Worm (Caenorhabditis elegans): ENCODE results near the gene Y56A3A.31.
A peak's percentile ranks its signal among the peaks of the same experiment; 100 is the strongest.

The Y56A3A.31 gene

ce11 chrIII:11948437-11948836, 25.8 kb upstream of the Y56A3A.31 start:
- TF ChIP-seq snpc-1.2 (GFP tag; IDR thresholded peaks at IDR 0.05) (no peak), daf-16 (GFP tag; optimal IDR thresholded peaks at IDR 0.05) (no peak), daf-16 (tag; optimal IDR thresholded peaks at IDR 0.05) (peak; percentile 26), nhr-28 (tag; optimal IDR thresholded peaks at IDR 0.05) (peak; percentile 61)

ce11 chrIII:11949276-11949879, 24.9 kb upstream of the Y56A3A.31 start:
- TF ChIP-seq nhr-102 (tag; optimal IDR thresholded peaks at IDR 0.05) (no peak), hlh-11 (tag; optimal IDR thresholded peaks at IDR 0.05) (peak; percentile 1), ceh-44 (GFP tag; IDR thresholded peaks at IDR 0.05) (no peak), lir-3 (tag; optimal IDR thresholded peaks at IDR 0.05) (no peak), nhr-48 (tag; optimal IDR thresholded peaks at IDR 0.05) (no peak), daf-16 (GFP tag; optimal IDR thresholded peaks at IDR 0.05) (no peak), daf-16 (tag; optimal IDR thresholded peaks at IDR 0.05) (peak; percentile 79), gei-8 (GFP tag; optimal IDR thresholded peaks at IDR 0.05) (no peak), daf-19 (GFP tag; conservative IDR thresholded peaks at IDR 0.05) (no peak), ztf-7 (tag; optimal IDR thresholded peaks at IDR 0.05) (no peak), egl-43 (GFP tag; IDR thresholded peaks at IDR 0.05) (no peak), nhr-28 (tag; optimal IDR thresholded peaks at IDR 0.05) (peak; percentile 57), ZK546.5 (tag; optimal IDR thresholded peaks at IDR 0.05) (no peak), zfp-2 (tag; optimal IDR thresholded peaks at IDR 0.05) (no peak), dve-1 (tag; optimal IDR thresholded peaks at IDR 0.05; ENCODE audit: insufficient read depth) (no peak), F10B5.3 (tag; optimal IDR thresholded peaks at IDR 0.05) (no peak), snpc-1.2 (GFP tag; IDR thresholded peaks at IDR 0.05) (no peak), ceh-62 (tag; optimal IDR thresholded peaks at IDR 0.05) (no peak), cey-2 (tag; optimal IDR thresholded peaks at IDR 0.05; ENCODE audit: borderline replicate concordance, insufficient read depth) (no peak), mdt-29 (GFP tag; IDR thresholded peaks at IDR 0.05) (no peak), dmd-6 (GFP tag; IDR thresholded peaks at IDR 0.05) (no peak; the same call in 1 of the 2 replicates), mep-1 (tag; optimal IDR thresholded peaks at IDR 0.05) (no peak), Y48G9A.11 (GFP tag; IDR thresholded peaks at IDR 0.05) (no peak), dmd-9 (GFP tag; IDR thresholded peaks at IDR 0.05) (no peak), unc-62 (GFP tag; optimal IDR thresholded peaks at IDR 0.05 in 1 of 2) (peak in 1 of 2 experiments; percentile 62), unc-62 (tag; optimal IDR thresholded peaks at IDR 0.05) (no peak), egl-27 (tag; optimal IDR thresholded peaks at IDR 0.05) (no peak), pqm-1 (tag; optimal IDR thresholded peaks at IDR 0.05) (peak; percentile 61)

DNA sequence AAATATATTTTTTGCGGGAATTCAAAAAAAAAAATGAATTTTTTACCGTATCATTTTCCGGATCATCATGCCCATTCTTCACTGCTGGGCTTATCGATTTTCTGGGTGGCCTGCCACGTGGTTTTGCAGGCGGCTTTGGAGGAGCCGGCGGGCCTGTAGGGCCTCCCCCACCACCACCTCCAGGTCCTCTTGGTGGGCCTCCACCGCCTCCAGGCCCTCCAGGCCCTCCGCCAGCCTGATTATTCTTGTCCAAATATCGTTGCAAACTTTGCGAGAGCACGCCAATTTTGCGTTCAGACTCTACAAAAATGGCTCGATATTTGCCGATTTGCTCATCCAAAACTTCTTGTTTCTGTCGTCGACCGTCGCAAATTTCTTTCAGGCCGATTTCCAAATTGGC, 23.2 kb upstream of the Y56A3A.31 start:
- TF ChIP-seq set-16 (GFP tag; IDR thresholded peaks at IDR 0.05) (peak; percentile 92), D1046.2 (GFP tag; IDR thresholded peaks at IDR 0.05) (no peak)

DNA sequence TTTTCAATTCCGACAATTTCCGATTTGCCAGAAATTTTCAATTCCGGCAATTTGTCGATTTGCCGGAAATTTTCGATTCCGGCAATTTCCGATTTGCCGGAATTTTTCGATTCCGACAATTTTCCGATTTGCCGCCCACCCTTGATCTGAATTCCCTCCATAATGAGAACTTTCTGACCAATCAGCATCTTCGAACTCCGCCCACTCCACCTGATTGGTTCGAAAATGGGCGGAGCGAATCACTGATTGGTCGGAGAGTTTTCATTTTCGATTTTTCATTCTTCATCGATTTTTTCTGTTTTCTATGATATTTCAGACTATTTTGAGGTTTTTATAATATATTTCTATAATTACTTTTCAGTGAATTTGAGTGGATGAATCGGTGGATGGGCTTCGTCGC, 20.1 kb upstream of the Y56A3A.31 start:
- TF ChIP-seq ctbp-1 (GFP tag; IDR thresholded peaks at IDR 0.05) (no peak), jun-1 (tag; optimal IDR thresholded peaks at IDR 0.05) (no peak), lin-1 (GFP tag; IDR thresholded peaks at IDR 0.05) (no peak), pha-4 (GFP tag; IDR thresholded peaks at IDR 0.05) (no peak), pha-4 (tag; optimal IDR thresholded peaks at IDR 0.05) (no peak), vab-7 (GFP tag; IDR thresholded peaks at IDR 0.05) (no peak), daf-19 (GFP tag; conservative IDR thresholded peaks at IDR 0.05) (no peak), aly-2 (tag; optimal IDR thresholded peaks at IDR 0.05) (no peak), lin-39 (tag; optimal IDR thresholded peaks at IDR 0.05) (no peak), hlh-11 (tag; optimal IDR thresholded peaks at IDR 0.05) (no peak), ceh-44 (GFP tag; IDR thresholded peaks at IDR 0.05) (no peak), lim-7 (GFP tag; IDR thresholded peaks at IDR 0.05) (no peak), mxl-2 (GFP tag; conservative IDR thresholded peaks at IDR 0.05) (no peak)
